Fruit fly (Drosophila melanogaster) whole organism, pupa: ENCODE data around the gene CG12081.

Experiments used
- CG10348 ChIP-seq: fragments of 200-800 bp; sonication (Bioruptor generic); IDR thresholded peaks from 2 replicates; pipeline ENCODE4 v1.3.6; 2022; ENCODE audit warnings: missing biosample characterization, missing genetic modification characterization
- CG12605 ChIP-seq: fragments of 200-800 bp; sonication (Bioruptor generic); IDR thresholded peaks from 2 replicates; pipeline ENCODE4 v1.3.6; 2022; ENCODE audit warnings: missing biosample characterization, missing genetic modification characterization
- CG13204 ChIP-seq: fragments of 200-800 bp; sonication (Bioruptor generic); optimal IDR thresholded peaks from 2 replicates; lab custom pipeline; 2018; ENCODE audit warnings: missing biosample characterization, mild to moderate bottlenecking, missing genetic modification characterization, moderate library complexity
- CG14655 ChIP-seq: fragments of 200-800 bp; sonication (Bioruptor generic); optimal IDR thresholded peaks from 3 replicates; lab custom pipeline; 2017; ENCODE audit warnings: mild to moderate bottlenecking, missing biosample characterization, missing genetic modification reagents, missing genetic modification characterization
- CG15710 ChIP-seq: fragments of 200-800 bp; sonication (Bioruptor generic); optimal IDR thresholded peaks from 2 replicates; lab custom pipeline; 2018; ENCODE audit warnings: missing biosample characterization, mild to moderate bottlenecking, missing genetic modification characterization, moderate library complexity
- CG17806 ChIP-seq: fragments of 200-800 bp; sonication (Bioruptor generic); optimal IDR thresholded peaks from 2 replicates; lab custom pipeline; 2018; ENCODE audit warnings: missing biosample characterization, mild to moderate bottlenecking, missing genetic modification characterization, moderate library complexity
- CG32121 ChIP-seq: fragments of 200-800 bp; sonication (Bioruptor generic); IDR thresholded peaks from 2 replicates; pipeline ENCODE4 v1.3.6; 2022; ENCODE audit warnings: missing biosample characterization, missing genetic modification characterization
- CG34367 ChIP-seq: fragments of 200-800 bp; sonication (Bioruptor generic); optimal IDR thresholded peaks from 2 replicates; lab custom pipeline; 2018; ENCODE audit warnings: missing biosample characterization, mild to moderate bottlenecking, missing genetic modification characterization
- CG4496 ChIP-seq: fragments of 200-800 bp; sonication (Bioruptor generic); IDR thresholded peaks from 3 replicates; pipeline ENCODE4 v1.3.6; 2022; ENCODE audit warnings: missing biosample characterization, missing genetic modification characterization
- CG8159 ChIP-seq: fragments of 200-800 bp; sonication (Bioruptor generic); optimal IDR thresholded peaks from 3 replicates; lab custom pipeline; 2018; ENCODE audit warnings: missing biosample characterization, mild to moderate bottlenecking, missing genetic modification characterization, moderate library complexity
- CG8301 ChIP-seq: fragments of 200-800 bp; sonication (Bioruptor generic); optimal IDR thresholded peaks from 2 replicates; lab custom pipeline; 2018; ENCODE audit warnings: missing biosample characterization, mild to moderate bottlenecking, missing genetic modification characterization
- CG9948 ChIP-seq: fragments of 200-800 bp; sonication (Bioruptor generic); optimal IDR thresholded peaks from 2 replicates; lab custom pipeline; 2018; ENCODE audit warnings: missing biosample characterization, mild to moderate bottlenecking, missing genetic modification characterization, moderate library complexity
- D1 ChIP-seq: fragments of 200-800 bp; sonication (Bioruptor generic); optimal IDR thresholded peaks from 2 replicates; lab custom pipeline; 2018; ENCODE audit warnings: missing biosample characterization, mild to moderate bottlenecking, missing genetic modification characterization, moderate library complexity
- EcR ChIP-seq: fragments of 200-800 bp; sonication (Bioruptor generic); optimal IDR thresholded peaks from 3 replicates; lab custom pipeline; 2019; ENCODE audit warnings: missing biosample characterization, missing genetic modification characterization, mild to moderate bottlenecking, moderate library complexity, missing genetic modification reagents
- Ets98B ChIP-seq: fragments of 200-800 bp; sonication (Bioruptor generic); IDR thresholded peaks from 2 replicates; pipeline ENCODE4 v1.3.6; 2022; ENCODE audit warnings: missing biosample characterization, missing genetic modification characterization
- Pif1A ChIP-seq: fragments of 200-800 bp; sonication (Bioruptor generic); optimal IDR thresholded peaks from 3 replicates; lab custom pipeline; 2016; ENCODE audit warnings: missing biosample characterization, missing genetic modification characterization
- Pif1B ChIP-seq: fragments of 200-800 bp; sonication (Bioruptor generic); optimal IDR thresholded peaks from 3 replicates; lab custom pipeline; 2016; ENCODE audit warnings: missing biosample characterization, missing genetic modification characterization
- Snoo ChIP-seq: fragments of 200-800 bp; sonication (Bioruptor generic); optimal IDR thresholded peaks from 3 replicates; lab custom pipeline; 2017; ENCODE audit warnings: missing biosample characterization, mild to moderate bottlenecking, missing genetic modification characterization, inconsistent platforms
- fd96Ca ChIP-seq: fragments of 200-800 bp; sonication (Bioruptor generic); IDR thresholded peaks from 3 replicates; pipeline ENCODE4 v1.3.6; 2022; ENCODE audit warnings: missing biosample characterization, missing genetic modification characterization
- gl ChIP-seq: fragments of 200-800 bp; sonication (Bioruptor generic); optimal IDR thresholded peaks from 2 replicates; lab custom pipeline; 2018; ENCODE audit warnings: missing biosample characterization, mild to moderate bottlenecking, missing genetic modification characterization
- rn ChIP-seq: fragments of 200-800 bp; sonication (Bioruptor generic); IDR thresholded peaks from 2 replicates; pipeline ENCODE4 v1.3.6; 2022; ENCODE audit warnings: missing biosample characterization, missing genetic modification characterization

CG12081 gene

dm6 chrX:8588607-8589171 lies at the start of gene CG12081:
Gene CG12081 (plus strand): TSS chrX:8588811.
- TF ChIP-seq Pif1A (GFP tag; lab: Kevin White, UChicago) (no peak), CG4496 (0 out of 3 replicates have a peak, but pooled peaks have one; percentile 21)

dm6 chrX:8538993-8539392 lies 49.6 kb upstream of the CG12081 start:
- TF ChIP-seq CG14655 (peak; percentile 40), CG8159 (peak; percentile 51), Ets98B (GFP tag; lab: Robert Waterston, UW) (peak; percentile 60), Snoo (tag; lab: Kevin White, UChicago) (no peak), D1 (tag; lab: Kevin White, UChicago) (no peak), rn (no peak), EcR (no peak), Pif1A (GFP tag; lab: Kevin White, UChicago) (no peak), CG32121 (GFP tag; lab: Robert Waterston, UW) (peak; percentile 57), CG4496 (peak; percentile 50; the same call in 1 of the 3 replicates), Pif1B (GFP tag; lab: Kevin White, UChicago) (no peak), CG17806 (peak; percentile 31), CG13204 (GFP tag; lab: Kevin White, UChicago) (no peak), fd96Ca (no peak), CG10348 (GFP tag; lab: Robert Waterston, UW) (no peak), CG12605 (GFP tag; lab: Robert Waterston, UW) (no peak), CG9948 (tag; lab: Kevin White, UChicago) (peak; percentile 40), CG8301 (tag; lab: Kevin White, UChicago) (peak; percentile 21), CG34367 (tag; lab: Kevin White, UChicago) (peak; percentile 11), gl (tag; lab: Kevin White, UChicago) (no peak), CG15710 (tag; lab: Kevin White, UChicago) (peak; percentile 51)

dm6 chrX:8541985-8542384 lies 46.6 kb upstream of the CG12081 start:
- TF ChIP-seq Pif1A (GFP tag; lab: Kevin White, UChicago) (peak; percentile 37), CG4496 (peak; percentile 49; the same call in 2 of the 3 replicates), rn (no peak), Ets98B (GFP tag; lab: Robert Waterston, UW) (0 out of 2 replicates have a peak, but pooled peaks have one; percentile 22), EcR (no peak), CG8301 (tag; lab: Kevin White, UChicago) (peak; percentile 26), CG12605 (GFP tag; lab: Robert Waterston, UW) (no peak), CG17806 (peak; percentile 49), CG10348 (GFP tag; lab: Robert Waterston, UW) (no peak), CG34367 (tag; lab: Kevin White, UChicago) (peak; percentile 48), fd96Ca (peak; percentile 56; the same call in 1 of the 3 replicates), gl (tag; lab: Kevin White, UChicago) (no peak), CG9948 (tag; lab: Kevin White, UChicago) (peak; percentile 45), CG8159 (peak; percentile 67), Pif1B (GFP tag; lab: Kevin White, UChicago) (peak; percentile 9), CG13204 (GFP tag; lab: Kevin White, UChicago) (no peak), D1 (tag; lab: Kevin White, UChicago) (no peak), Snoo (tag; lab: Kevin White, UChicago) (peak; percentile 18), CG32121 (GFP tag; lab: Robert Waterston, UW) (no peak), CG15710 (tag; lab: Kevin White, UChicago) (peak; percentile 60), CG14655 (peak; percentile 47)
- TF ChIP-seq, all 21 proteins: peak for 13

dm6 chrX:8542728-8543127 lies 45.9 kb upstream of the CG12081 start:
- TF ChIP-seq CG8159 (peak; percentile 11), CG9948 (tag; lab: Kevin White, UChicago) (peak; percentile 8), CG17806 (peak; percentile 11), CG12605 (GFP tag; lab: Robert Waterston, UW) (no peak)

dm6 chrX:8554303-8554702 lies 34.3 kb upstream of the CG12081 start:
- TF ChIP-seq EcR (no peak), CG14655 (no peak), Snoo (tag; lab: Kevin White, UChicago) (no peak), CG13204 (GFP tag; lab: Kevin White, UChicago) (no peak), Pif1A (GFP tag; lab: Kevin White, UChicago) (no peak), rn (no peak), CG34367 (tag; lab: Kevin White, UChicago) (no peak), Pif1B (GFP tag; lab: Kevin White, UChicago) (no peak), CG15710 (tag; lab: Kevin White, UChicago) (no peak)

dm6 chrX:8558762-8559172 lies 29.8 kb upstream of the CG12081 start, which contains the start of gene IntS4:
Gene IntS4 (minus strand): TSS chrX:8558781.
- no peak for TF ChIP-seq CG14655
- no peak for TF ChIP-seq rn
- TF ChIP-seq CG17806: peak; percentile 29
- TF ChIP-seq CG8159: no peak
- TF ChIP-seq gl (tag; lab: Kevin White, UChicago): no peak
- TF ChIP-seq fd96Ca: no peak; the same call in 1 of the 3 replicates
- TF ChIP-seq CG34367 (tag; lab: Kevin White, UChicago): no peak
- TF ChIP-seq D1 (tag; lab: Kevin White, UChicago): no peak
- no peak for TF ChIP-seq CG13204 (GFP tag; lab: Kevin White, UChicago)
- TF ChIP-seq CG4496: no peak; the same call in 2 of the 3 replicates
- peak; percentile 60 for TF ChIP-seq Ets98B (GFP tag; lab: Robert Waterston, UW)
- peak; percentile 19 for TF ChIP-seq CG9948 (tag; lab: Kevin White, UChicago)
- no peak for TF ChIP-seq Pif1A (GFP tag; lab: Kevin White, UChicago)
- no peak for TF ChIP-seq CG12605 (GFP tag; lab: Robert Waterston, UW)
- no peak for TF ChIP-seq CG10348 (GFP tag; lab: Robert Waterston, UW)
- TF ChIP-seq CG8301 (tag; lab: Kevin White, UChicago): no peak
- no peak for TF ChIP-seq Snoo (tag; lab: Kevin White, UChicago)
- peak; percentile 50 for TF ChIP-seq Pif1B (GFP tag; lab: Kevin White, UChicago)
- no peak for TF ChIP-seq CG32121 (GFP tag; lab: Robert Waterston, UW)
- peak; percentile 73 for TF ChIP-seq EcR
- TF ChIP-seq CG15710 (tag; lab: Kevin White, UChicago): peak; percentile 59
